Worm (Caenorhabditis elegans): ENCODE measurements around the gene lin-29.

ce11 chrII:11936393-11936792 is 1.2 kb upstream of the lin-29 start:
- TF ChIP-seq nhr-237 (tag; optimal IDR thresholded peaks at IDR 0.05) (no peak), M03D4.4 (tag; optimal IDR thresholded peaks at IDR 0.05) (no peak)
